Worm (Caenorhabditis elegans) whole organism, early embryonic: ENCODE results near the gene ZC250.2.
A peak's percentile ranks its signal among the peaks of the same experiment; 100 is the strongest.

ENCODE experiments used
- B0310.2 ChIP-seq: sonication (generic microtip); optimal IDR thresholded peaks from 2 replicates; lab custom pipeline; 2016; ENCODE audit warnings: mild to moderate bottlenecking, missing genetic modification characterization, missing compliant biosample characterization
- F13C5.2 ChIP-seq: sonication (generic microtip); optimal IDR thresholded peaks from 2 replicates; lab custom pipeline; 2017; ENCODE audit warnings: mild to moderate bottlenecking, missing genetic modification characterization, inconsistent platforms, missing compliant biosample characterization
- aly-1 ChIP-seq: sonication (generic microtip); optimal IDR thresholded peaks from 2 replicates; lab custom pipeline; 2016; ENCODE audit warnings: missing genetic modification characterization, missing compliant biosample characterization
- ama-1 ChIP-seq: fragments of 150-350 bp; optimal IDR thresholded peaks from 2 replicates; lab custom pipeline; 2014
- ceh-13 ChIP-seq: fragments of 200-800 bp; sonication (Bioruptor generic); optimal IDR thresholded peaks from 2 replicates; lab custom pipeline; 2018; ENCODE audit warnings: mild to moderate bottlenecking, missing genetic modification characterization, missing compliant biosample characterization
- ceh-36 ChIP-seq: sonication (generic microtip); optimal IDR thresholded peaks from 2 replicates; lab custom pipeline; 2016; ENCODE audit warnings: missing genetic modification characterization, inconsistent platforms, missing compliant biosample characterization
- ets-7 ChIP-seq: sonication (generic microtip); optimal IDR thresholded peaks from 2 replicates; lab custom pipeline; 2016; ENCODE audit warnings: missing genotype, missing genetic modification characterization, missing compliant biosample characterization
- flt-1 ChIP-seq: fragments of 200-800 bp; sonication (Bioruptor generic); IDR thresholded peaks from 2 replicates; pipeline ENCODE4 v1.3.6; 2022; ENCODE audit warnings: missing genetic modification characterization, missing compliant biosample characterization
- hmbx-1 ChIP-seq: sonication (generic microtip); optimal IDR thresholded peaks from 2 replicates; lab custom pipeline; 2016; ENCODE audit warnings: mild to moderate bottlenecking, missing genetic modification characterization, missing compliant biosample characterization
- hmg-4 ChIP-seq: fragments of 200-800 bp; sonication (Bioruptor generic); optimal IDR thresholded peaks from 2 replicates; lab custom pipeline; 2018; ENCODE audit warnings: mild to moderate bottlenecking, missing genetic modification characterization, missing compliant biosample characterization
- hnd-1 ChIP-seq: sonication (generic microtip); optimal IDR thresholded peaks from 2 replicates; lab custom pipeline; 2016; ENCODE audit warnings: missing genetic modification characterization, missing compliant biosample characterization
- pes-1 ChIP-seq: fragments of 200-800 bp; sonication (Bioruptor generic); IDR thresholded peaks from 2 replicates; pipeline ENCODE4 v1.3.6; 2022; ENCODE audit warnings: missing genetic modification reagents, missing genetic modification characterization, missing compliant biosample characterization
- scrt-1 ChIP-seq: fragments of 200-800 bp; sonication (Bioruptor generic); IDR thresholded peaks from 2 replicates; pipeline ENCODE4 v1.3.6; 2022; ENCODE audit warnings: missing genetic modification characterization, missing compliant biosample characterization
- sea-1 ChIP-seq: fragments of 200-800 bp; sonication (Bioruptor generic); conservative IDR thresholded peaks from 2 replicates; pipeline ENCODE4 v1.3.6; 2022; ENCODE audit warnings: missing genetic modification characterization, missing compliant biosample characterization
- tbx-11 ChIP-seq: fragments of 200-800 bp; sonication (Bioruptor generic); IDR thresholded peaks from 2 replicates; pipeline ENCODE4 v1.3.6; 2022; ENCODE audit warnings: missing genetic modification characterization, missing compliant biosample characterization
- tbx-37 ChIP-seq: fragments of 200-800 bp; sonication (Bioruptor generic); conservative IDR thresholded peaks from 2 replicates; pipeline ENCODE4 v1.3.6; 2022; ENCODE audit warnings: missing genetic modification reagents, missing genetic modification characterization, missing compliant biosample characterization
- tra-4 ChIP-seq: sonication (generic microtip); optimal IDR thresholded peaks from 2 replicates; lab custom pipeline; 2017; ENCODE audit warnings: missing genetic modification characterization, missing compliant biosample characterization

Gene ZC250.2

ce11 chrV:5831253-5831652 lies 39.1 kb downstream of the ZC250.2 start:
- TF ChIP-seq tra-4 = no peak
- no peak for TF ChIP-seq pes-1 (GFP tag; lab: Robert Waterston, UW)
- no peak for TF ChIP-seq tbx-37
- TF ChIP-seq scrt-1 = no peak
- no peak for TF ChIP-seq aly-1
- no peak for TF ChIP-seq hmg-4 (GFP tag; lab: Kevin White, UChicago)
- no peak for TF ChIP-seq sea-1 (GFP tag; lab: Robert Waterston, UW)
- no peak for TF ChIP-seq hmbx-1 (tag; lab: Kevin White, UChicago)
- no peak for TF ChIP-seq ama-1 (lab: Kevin White, UChicago)
- no peak for TF ChIP-seq hnd-1 (tag; lab: Kevin White, UChicago)
- no peak for TF ChIP-seq ceh-13
- no peak for TF ChIP-seq F13C5.2 (tag; lab: Kevin White, UChicago)
- no peak for TF ChIP-seq B0310.2
- TF ChIP-seq ets-7 (tag; lab: Kevin White, UChicago) = no peak
- no peak for TF ChIP-seq ceh-36 (tag; lab: Kevin White, UChicago)
- TF ChIP-seq tbx-11 (GFP tag; lab: Robert Waterston, UW) = no peak
- no peak for TF ChIP-seq flt-1 (GFP tag; lab: Robert Waterston, UW)

ce11 chrV:5832799-5833198 lies 40.7 kb downstream of the ZC250.2 start:
- no peak for TF ChIP-seq ama-1 (lab: Kevin White, UChicago)
- no peak for TF ChIP-seq ets-7 (tag; lab: Kevin White, UChicago)
- TF ChIP-seq ceh-13 = no peak
- TF ChIP-seq tbx-11 (GFP tag; lab: Robert Waterston, UW) = no peak
- TF ChIP-seq flt-1 (GFP tag; lab: Robert Waterston, UW) = no peak
- no peak for TF ChIP-seq pes-1 (GFP tag; lab: Robert Waterston, UW)
- no peak for TF ChIP-seq hmbx-1 (tag; lab: Kevin White, UChicago)
- no peak for TF ChIP-seq tra-4
- no peak for TF ChIP-seq F13C5.2 (tag; lab: Kevin White, UChicago)
- TF ChIP-seq sea-1 (GFP tag; lab: Robert Waterston, UW) = no peak
- no peak for TF ChIP-seq hmg-4 (GFP tag; lab: Kevin White, UChicago)
- no peak for TF ChIP-seq aly-1
- no peak for TF ChIP-seq tbx-37
- TF ChIP-seq ceh-36 (tag; lab: Kevin White, UChicago) = no peak
- no peak for TF ChIP-seq scrt-1

- TF ChIP-seq ceh-36 (tag; lab: Kevin White, UChicago) (no peak), pes-1 (GFP tag; lab: Robert Waterston, UW) (no peak), tra-4 (no peak), sea-1 (GFP tag; lab: Robert Waterston, UW) (no peak), tbx-11 (GFP tag; lab: Robert Waterston, UW) (no peak), flt-1 (GFP tag; lab: Robert Waterston, UW) (no peak), F13C5.2 (tag; lab: Kevin White, UChicago) (no peak), hmbx-1 (tag; lab: Kevin White, UChicago) (no peak), scrt-1 (no peak), hnd-1 (tag; lab: Kevin White, UChicago) (no peak), ceh-13 (no peak), ama-1 (lab: Kevin White, UChicago) (no peak), hmg-4 (GFP tag; lab: Kevin White, UChicago) (no peak), B0310.2 (no peak), aly-1 (no peak), ets-7 (tag; lab: Kevin White, UChicago) (no peak), tbx-37 (no peak)
These were observed 41.4 kb downstream of the ZC250.2 start, which contains the start of gene srh-76 for ce11 chrV:5833531-5833930. srh-76 (plus strand) TSS chrV:5833831.

ce11 chrV:5835397-5835796 lies 43.3 kb downstream of the ZC250.2 start:
- TF ChIP-seq pes-1 (GFP tag; lab: Robert Waterston, UW) = no peak
- TF ChIP-seq B0310.2 = no peak

ce11 chrV:5835979-5836615 lies 44.0 kb downstream of the ZC250.2 start:
- TF ChIP-seq hmg-4 (GFP tag; lab: Kevin White, UChicago) (peak; percentile 9), hmbx-1 (tag; lab: Kevin White, UChicago) (no peak), tbx-11 (GFP tag; lab: Robert Waterston, UW) (0 out of 2 replicates have a peak, but pooled peaks have one; percentile 23), F13C5.2 (tag; lab: Kevin White, UChicago) (no peak), ceh-36 (tag; lab: Kevin White, UChicago) (no peak), ceh-13 (no peak), scrt-1 (no peak)

ce11 chrV:5836616-5836982 lies 44.5 kb downstream of the ZC250.2 start, which contains the start of gene col-140:
col-140 (minus strand) TSS chrV:5836834.
- TF ChIP-seq tra-4 = no peak

ce11 chrV:5838576-5839366 lies 46.6 kb downstream of the ZC250.2 start, which contains the start of gene F26F12.2:
F26F12.2 (minus strand) TSS chrV:5838613.
- TF ChIP-seq B0310.2 = no peak
- no peak for TF ChIP-seq ceh-36 (tag; lab: Kevin White, UChicago)
- TF ChIP-seq tbx-37 = no peak
- TF ChIP-seq tra-4 = no peak
- no peak for TF ChIP-seq F13C5.2 (tag; lab: Kevin White, UChicago)
- no peak for TF ChIP-seq pes-1 (GFP tag; lab: Robert Waterston, UW)
- TF ChIP-seq ets-7 (tag; lab: Kevin White, UChicago) = no peak

- no peak for TF ChIP-seq pes-1 (GFP tag; lab: Robert Waterston, UW)
- TF ChIP-seq aly-1 = no peak
- TF ChIP-seq sea-1 (GFP tag; lab: Robert Waterston, UW) = no peak
- TF ChIP-seq hmbx-1 (tag; lab: Kevin White, UChicago) = no peak
- TF ChIP-seq hnd-1 (tag; lab: Kevin White, UChicago) = no peak
- no peak for TF ChIP-seq ets-7 (tag; lab: Kevin White, UChicago)
- TF ChIP-seq ceh-13 = no peak
These were observed 48.8 kb downstream of the ZC250.2 start for ce11 chrV:5840939-5841338.
